Fruit fly (Drosophila melanogaster) S2 (cell line): ENCODE measurements around the gene CG3149.

Experiments used
- CG8478 ChIP-seq: fragments of >200 bp; optimal IDR thresholded peaks from 2 replicates; lab custom pipeline; 2018
- CTCF ChIP-seq, 2 experiments: fragments of >200 bp; optimal IDR thresholded peaks; 2 replicates each; lab custom pipeline; 2018

dm6 chrX:5724151-5724699 is 29.2 kb upstream of the CG3149 start:
- TF ChIP-seq CG8478 (lab: Kevin White, UChicago) (no peak), CTCF (optimal IDR thresholded peaks at IDR 0.05; lab: Kevin White, UChicago) (no peak)
